Worm (Caenorhabditis elegans): ENCODE results near the gene C01C10.2.

ce11 chrX:7407749-7408148 is 30.2 kb downstream of the C01C10.2 start:
- TF ChIP-seq flt-1 (GFP tag; IDR thresholded peaks at IDR 0.05): no peak
- TF ChIP-seq ama-1 (optimal IDR thresholded peaks at IDR 0.05): no peak
- TF ChIP-seq tbx-37 (GFP tag; conservative IDR thresholded peaks at IDR 0.05): no peak
- no peak for TF ChIP-seq scrt-1 (GFP tag; IDR thresholded peaks at IDR 0.05)
- no peak for TF ChIP-seq aly-1 (tag; optimal IDR thresholded peaks at IDR 0.05)
- no peak for TF ChIP-seq ceh-13 (GFP tag; optimal IDR thresholded peaks at IDR 0.05)
- TF ChIP-seq hmg-4 (GFP tag; optimal IDR thresholded peaks at IDR 0.05): no peak
- TF ChIP-seq pes-1 (GFP tag; IDR thresholded peaks at IDR 0.05): no peak
- TF ChIP-seq tra-4 (tag; optimal IDR thresholded peaks at IDR 0.05): no peak
- no peak for TF ChIP-seq B0310.2 (tag; optimal IDR thresholded peaks at IDR 0.05)
- TF ChIP-seq F13C5.2 (tag; optimal IDR thresholded peaks at IDR 0.05): no peak
- TF ChIP-seq hnd-1 (tag; optimal IDR thresholded peaks at IDR 0.05): no peak
